Worm (Caenorhabditis elegans): ENCODE data around the gene abu-4.

- TF ChIP-seq lin-13 (GFP tag; optimal IDR thresholded peaks at IDR 0.05): no peak
- TF ChIP-seq elt-2 (tag; optimal IDR thresholded peaks at IDR 0.05): no peak
These were observed 3.9 kb downstream of the abu-4 start, which contains the start of gene fbxa-137 for ce11 chrV:2278543-2278942.

All from whole organism, L1 larva.